Fruit fly (Drosophila melanogaster) whole organism, embryonic: ENCODE data around the gene Pino.

Experiments used
- Atf3 ChIP-seq: fragments of 200-800 bp; sonication (Bioruptor generic); optimal IDR thresholded peaks from 3 replicates; lab custom pipeline; 2016; ENCODE audit warnings: missing biosample characterization, missing genetic modification characterization
- CG10565 ChIP-seq: fragments of 200-800 bp; sonication (Bioruptor generic); optimal IDR thresholded peaks from 3 replicates; lab custom pipeline; 2016; ENCODE audit warnings: missing biosample characterization, mild to moderate bottlenecking, missing genetic modification characterization
- CG12659 ChIP-seq: fragments of 200-800 bp; sonication (Bioruptor generic); optimal IDR thresholded peaks from 3 replicates; lab custom pipeline; 2017; ENCODE audit warnings: mild to moderate bottlenecking, missing biosample characterization, missing genetic modification reagents, missing genetic modification characterization
- CG15514 ChIP-seq: fragments of 200-800 bp; sonication (Bioruptor generic); optimal IDR thresholded peaks from 3 replicates; lab custom pipeline; 2017; ENCODE audit warnings: missing biosample characterization, missing genetic modification characterization, mild to moderate bottlenecking, moderate library complexity, missing genetic modification reagents
- CG15601 ChIP-seq: fragments of 200-800 bp; sonication (Bioruptor generic); optimal IDR thresholded peaks from 3 replicates; lab custom pipeline; 2019; ENCODE audit warnings: missing biosample characterization, mild to moderate bottlenecking, missing genetic modification characterization, moderate library complexity
- CG17186 ChIP-seq: fragments of 200-800 bp; sonication (Bioruptor generic); optimal IDR thresholded peaks from 3 replicates; lab custom pipeline; 2017; ENCODE audit warnings: missing biosample characterization, missing genetic modification reagents, missing genetic modification characterization
- CG17328 ChIP-seq: fragments of 200-800 bp; sonication (Bioruptor generic); IDR thresholded peaks from 2 replicates; pipeline ENCODE4 v1.3.6; 2022; ENCODE audit warnings: missing biosample characterization, missing genetic modification characterization
- CG17568 ChIP-seq: fragments of 200-800 bp; sonication (Bioruptor generic); optimal IDR thresholded peaks from 2 replicates; lab custom pipeline; 2018; ENCODE audit warnings: missing biosample characterization, mild to moderate bottlenecking, missing genetic modification characterization, moderate library complexity
- CG18619 ChIP-seq: fragments of 200-800 bp; sonication (Bioruptor generic); optimal IDR thresholded peaks from 3 replicates; lab custom pipeline; 2017; ENCODE audit warnings: missing biosample characterization, mild to moderate bottlenecking, missing genetic modification characterization
- CG32772 ChIP-seq: fragments of 200-800 bp; sonication (Bioruptor generic); IDR thresholded peaks from 2 replicates; pipeline ENCODE4 v1.3.6; 2022; ENCODE audit warnings: missing biosample characterization, missing genetic modification characterization
- CG33213 ChIP-seq: fragments of 200-800 bp; sonication (Bioruptor generic); optimal IDR thresholded peaks from 3 replicates; lab custom pipeline; 2016; ENCODE audit warnings: missing biosample characterization, missing genetic modification characterization
- CG6254 ChIP-seq: fragments of 200-800 bp; sonication (Bioruptor generic); optimal IDR thresholded peaks from 3 replicates; lab custom pipeline; 2017; ENCODE audit warnings: mild to moderate bottlenecking, missing biosample characterization, missing genetic modification reagents, missing genetic modification characterization
- CG6689 ChIP-seq: fragments of 200-800 bp; sonication (Bioruptor generic); IDR thresholded peaks from 2 replicates; pipeline ENCODE4 v1.3.6; 2022; ENCODE audit warnings: missing biosample characterization, missing genetic modification characterization
- CG7786 ChIP-seq: fragments of 200-800 bp; sonication (Bioruptor generic); optimal IDR thresholded peaks from 2 replicates; lab custom pipeline; 2016; ENCODE audit warnings: missing biosample characterization, missing genetic modification characterization
- CG9437 ChIP-seq: fragments of 200-800 bp; sonication (Bioruptor generic); optimal IDR thresholded peaks from 2 replicates; lab custom pipeline; 2018; ENCODE audit warnings: missing biosample characterization, mild to moderate bottlenecking, missing genetic modification characterization
- CG9609 ChIP-seq: fragments of 200-800 bp; sonication (Bioruptor generic); optimal IDR thresholded peaks from 3 replicates; lab custom pipeline; 2016; ENCODE audit warnings: missing biosample characterization, missing genetic modification characterization
- Dbx ChIP-seq: fragments of 200-800 bp; sonication (Bioruptor generic); IDR thresholded peaks from 3 replicates; pipeline ENCODE4 v1.3.6; 2022; ENCODE audit warnings: missing biosample characterization, missing genetic modification characterization
- HLH4C ChIP-seq: fragments of 200-800 bp; sonication (Bioruptor generic); IDR thresholded peaks from 3 replicates; pipeline ENCODE4 v1.3.6; 2022; ENCODE audit warnings: missing biosample characterization, missing genetic modification characterization; ENCODE audit not compliant: partially characterized antibody
- Hey ChIP-seq: fragments of 200-800 bp; sonication (Bioruptor generic); optimal IDR thresholded peaks from 3 replicates; lab custom pipeline; 2018; ENCODE audit warnings: missing biosample characterization, mild to moderate bottlenecking, missing genetic modification characterization
- HmgD ChIP-seq: fragments of 200-800 bp; sonication (Bioruptor generic); optimal IDR thresholded peaks from 3 replicates; lab custom pipeline; 2016; ENCODE audit warnings: missing biosample characterization, missing genetic modification characterization
- Hr39 ChIP-seq: fragments of >200 bp; optimal IDR thresholded peaks from 2 replicates; lab custom pipeline; 2017
- Kr ChIP-seq: fragments of 200-800 bp; sonication (Bioruptor generic); optimal IDR thresholded peaks from 2 replicates; lab custom pipeline; 2017; ENCODE audit warnings: missing biosample characterization, mild to moderate bottlenecking, missing genetic modification characterization
- Mad ChIP-seq: fragments of 200-800 bp; sonication (Bioruptor generic); optimal IDR thresholded peaks from 2 replicates; lab custom pipeline; 2016; ENCODE audit warnings: missing biosample characterization, missing genetic modification characterization
- Myb ChIP-seq: fragments of 200-800 bp; sonication (Bioruptor generic); optimal IDR thresholded peaks from 2 replicates; lab custom pipeline; 2016; ENCODE audit warnings: missing biosample characterization, missing genetic modification characterization
- Side ChIP-seq: fragments of 200-800 bp; sonication (Bioruptor generic); optimal IDR thresholded peaks from 2 replicates; lab custom pipeline; 2016; ENCODE audit warnings: missing biosample characterization, missing genetic modification characterization
- Sin3A ChIP-seq: fragments of >200 bp; optimal IDR thresholded peaks from 2 replicates; lab custom pipeline; 2018
- Sox102F ChIP-seq: fragments of 200-800 bp; sonication (Bioruptor generic); optimal IDR thresholded peaks from 2 replicates; lab custom pipeline; 2018; ENCODE audit warnings: missing biosample characterization, mild to moderate bottlenecking, missing genetic modification characterization, moderate library complexity
- Taf1 ChIP-seq: fragments of 200-800 bp; sonication (Bioruptor generic); IDR thresholded peaks from 2 replicates; pipeline ENCODE4 v1.3.6; 2022; ENCODE audit warnings: missing biosample characterization, missing genetic modification characterization
- az2 ChIP-seq: fragments of 200-800 bp; sonication (Bioruptor generic); optimal IDR thresholded peaks from 3 replicates; lab custom pipeline; 2016; ENCODE audit warnings: missing biosample characterization, missing genetic modification characterization
- bowl ChIP-seq: fragments of 200-800 bp; sonication (Bioruptor generic); IDR thresholded peaks from 2 replicates; pipeline ENCODE4 v1.3.6; 2022; ENCODE audit warnings: missing biosample characterization, missing genetic modification characterization
- cas ChIP-seq: fragments of 200-800 bp; sonication (Bioruptor generic); IDR thresholded peaks from 2 replicates; pipeline ENCODE4 v1.3.6; 2022; ENCODE audit warnings: missing biosample characterization, missing genetic modification characterization
- croc ChIP-seq: fragments of 200-800 bp; sonication (Bioruptor generic); conservative IDR thresholded peaks from 3 replicates; pipeline ENCODE4 v1.3.6; 2022; ENCODE audit warnings: missing biosample characterization, missing genetic modification characterization
- crol ChIP-seq: fragments of 200-800 bp; sonication (Bioruptor generic); IDR thresholded peaks from 2 replicates; pipeline ENCODE4 v1.3.6; 2022; ENCODE audit warnings: missing biosample characterization, missing genetic modification characterization
- dm ChIP-seq: fragments of 200-800 bp; sonication (Bioruptor generic); optimal IDR thresholded peaks from 3 replicates; lab custom pipeline; 2016; ENCODE audit warnings: missing biosample characterization, missing genetic modification characterization
- dmrt99B ChIP-seq: fragments of 200-800 bp; sonication (Bioruptor generic); optimal IDR thresholded peaks from 2 replicates; lab custom pipeline; 2018; ENCODE audit warnings: missing biosample characterization, mild to moderate bottlenecking, missing genetic modification characterization, moderate library complexity
- dysf ChIP-seq: fragments of 200-800 bp; sonication (Bioruptor generic); IDR thresholded peaks from 3 replicates; pipeline ENCODE4 v1.3.6; 2022; ENCODE audit warnings: missing biosample characterization, missing genetic modification characterization
- ems ChIP-seq: fragments of 200-800 bp; sonication (Bioruptor generic); optimal IDR thresholded peaks from 3 replicates; lab custom pipeline; 2016; ENCODE audit warnings: missing biosample characterization, missing genetic modification characterization
- esg ChIP-seq: fragments of 200-800 bp; sonication (Bioruptor generic); conservative IDR thresholded peaks from 2 replicates; pipeline ENCODE4 v1.3.6; 2022; ENCODE audit warnings: missing biosample characterization, missing genetic modification characterization
- eyg ChIP-seq: fragments of 200-800 bp; sonication (Bioruptor generic); optimal IDR thresholded peaks from 3 replicates; lab custom pipeline; 2016; ENCODE audit warnings: missing biosample characterization, missing genetic modification characterization
- fru ChIP-seq: fragments of >200 bp; optimal IDR thresholded peaks from 2 replicates; lab custom pipeline; 2017
- gcm ChIP-seq: fragments of 200-800 bp; sonication (Bioruptor generic); optimal IDR thresholded peaks from 2 replicates; lab custom pipeline; 2019; ENCODE audit warnings: missing biosample characterization, mild to moderate bottlenecking, missing genetic modification characterization, moderate library complexity
- gfzf ChIP-seq: fragments of 200-800 bp; sonication (Bioruptor generic); optimal IDR thresholded peaks from 2 replicates; lab custom pipeline; 2016; ENCODE audit warnings: missing biosample characterization, mild to moderate bottlenecking, missing genetic modification characterization, moderate library complexity
- h ChIP-seq: fragments of >200 bp; optimal IDR thresholded peaks from 2 replicates; lab custom pipeline; 2017
- ham ChIP-seq: fragments of 200-800 bp; sonication (Bioruptor generic); IDR thresholded peaks from 2 replicates; pipeline ENCODE4 v1.3.6; 2022; ENCODE audit warnings: missing biosample characterization, missing genetic modification characterization
- hb ChIP-seq: fragments of 200-800 bp; sonication (Bioruptor generic); IDR thresholded peaks from 3 replicates; pipeline ENCODE4 v1.3.6; 2022; ENCODE audit warnings: missing biosample characterization, missing genetic modification characterization; ENCODE audit not compliant: partially characterized antibody
- lola ChIP-seq, 3 experiments: fragments of >200 bp in 2 of 3; fragments of 200-800 bp in 1 of 3; sonication (Bioruptor generic) in 1 of 3; optimal IDR thresholded peaks; 2 replicates each; lab custom pipeline; 2017 to 2019; ENCODE audit warnings: missing biosample characterization in 3 of 3, missing genetic modification characterization in 3 of 3, mild to moderate bottlenecking in 1 of 3, moderate library complexity in 1 of 3
- sc ChIP-seq, 3 experiments: fragments of >200 bp in 2 of 3; fragments of 200-800 bp in 1 of 3; sonication (Bioruptor generic) in 1 of 3; optimal IDR thresholded peaks; 2 replicates in 2 of 3; 3 replicates in 1 of 3; lab custom pipeline; 2017; ENCODE audit warnings: mild to moderate bottlenecking in 1 of 3, missing biosample characterization in 1 of 3, missing genetic modification characterization in 1 of 3, missing genetic modification reagents in 1 of 3
- unc-4 ChIP-seq: fragments of 200-800 bp; sonication (Bioruptor generic); IDR thresholded peaks from 2 replicates; pipeline ENCODE4 v1.3.6; 2022; ENCODE audit warnings: missing biosample characterization, missing genetic modification characterization; ENCODE audit not compliant: partially characterized antibody
- vnd ChIP-seq: fragments of 200-800 bp; sonication (Bioruptor generic); IDR thresholded peaks from 3 replicates; pipeline ENCODE4 v1.3.6; 2022; ENCODE audit warnings: missing biosample characterization, missing genetic modification characterization; ENCODE audit not compliant: partially characterized antibody
- yki ChIP-seq: fragments of >200 bp; optimal IDR thresholded peaks from 3 replicates; lab custom pipeline; 2018
- z ChIP-seq: fragments of 200-800 bp; sonication (Bioruptor generic); IDR thresholded peaks from 3 replicates; pipeline ENCODE4 v1.3.6; 2022; ENCODE audit warnings: missing biosample characterization, missing genetic modification characterization
- zfh1 ChIP-seq: fragments of 200-800 bp; sonication (Bioruptor generic); IDR thresholded peaks from 3 replicates; pipeline ENCODE4 v1.3.6; 2022; ENCODE audit warnings: missing biosample characterization, missing genetic modification characterization

Gene Pino

DNA sequence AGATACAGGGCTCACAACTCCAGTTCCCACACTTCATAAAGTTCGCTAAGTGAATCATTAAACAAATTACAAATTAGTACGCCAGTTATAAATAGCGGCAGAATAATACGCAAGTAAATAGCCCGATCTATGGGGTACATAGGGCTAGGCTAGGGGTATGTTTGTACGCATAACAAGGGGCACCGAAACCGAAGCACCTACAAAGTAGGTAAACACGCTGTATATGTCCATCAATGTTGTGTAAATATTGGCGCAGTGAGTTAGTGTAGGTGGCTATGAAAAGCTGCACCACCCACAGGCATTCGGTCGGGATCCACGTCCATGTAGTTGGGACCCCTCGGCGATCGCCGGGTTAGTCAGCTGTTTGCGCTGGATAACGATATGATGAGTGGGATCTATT lies 56.6 kb downstream of the Pino start (continued):
- peak; percentile 89 for TF ChIP-seq ems (GFP tag; lab: Kevin White, UChicago)
- TF ChIP-seq CG32772 (GFP tag; lab: Robert Waterston, UW): peak; percentile 75
- peak; percentile 96 for TF ChIP-seq CG17568 (GFP tag; lab: Kevin White, UChicago)
- peak; percentile 93 for TF ChIP-seq CG6254 (GFP tag; lab: Kevin White, UChicago)
- TF ChIP-seq cas: peak; percentile 45; the same call in 1 of the 2 replicates
- TF ChIP-seq yki (lab: Kevin White, UChicago): no peak
- peak; percentile 81 for TF ChIP-seq z (GFP tag; lab: Robert Waterston, UW)
- peak; percentile 87 for TF ChIP-seq CG7786
- TF ChIP-seq Side (GFP tag; lab: Kevin White, UChicago): peak; percentile 96
- TF ChIP-seq lola (GFP tag; optimal IDR thresholded peaks at IDR 0.05; lab: Kevin White, UChicago): peak in 1 of 3 experiments; percentile 87
- TF ChIP-seq hb (GFP tag; lab: Robert Waterston, UW): no peak
- TF ChIP-seq CG6689 (GFP tag; lab: Robert Waterston, UW): peak; percentile 87
- peak; percentile 97 for TF ChIP-seq eyg (GFP tag; lab: Kevin White, UChicago)
- TF ChIP-seq gcm (GFP tag; lab: Kevin White, UChicago): peak; percentile 94
- peak; percentile 87 for TF ChIP-seq CG15514 (GFP tag; lab: Kevin White, UChicago)
- TF ChIP-seq bowl (GFP tag; lab: Robert Waterston, UW): peak; percentile 78
- peak; percentile 22 for TF ChIP-seq gfzf (GFP tag; lab: Kevin White, UChicago)
- TF ChIP-seq Hr39: no peak
- peak; percentile 94 for TF ChIP-seq CG18619
- TF ChIP-seq vnd (GFP tag; lab: Robert Waterston, UW): no peak
- TF ChIP-seq dm: peak; percentile 82
- peak; percentile 92 for TF ChIP-seq Sox102F (GFP tag; lab: Kevin White, UChicago)
- TF ChIP-seq dysf (GFP tag; lab: Robert Waterston, UW): peak; percentile 75
- no peak for TF ChIP-seq h (lab: Kevin White, UChicago)
- peak; percentile 90 for TF ChIP-seq Atf3 (GFP tag; lab: Kevin White, UChicago)
- peak; percentile 67 for TF ChIP-seq crol (GFP tag; lab: Robert Waterston, UW)
- peak; percentile 32; the same call in 1 of the 2 replicates for TF ChIP-seq esg (GFP tag; lab: Robert Waterston, UW)
- TF ChIP-seq fru (lab: Kevin White, UChicago): no peak
- TF ChIP-seq CG9437 (GFP tag; lab: Kevin White, UChicago): peak; percentile 49
- TF ChIP-seq zfh1 (GFP tag; lab: Robert Waterston, UW): peak; percentile 95
- TF ChIP-seq az2 (GFP tag; lab: Kevin White, UChicago): peak; percentile 66
- TF ChIP-seq CG9609 (GFP tag; lab: Kevin White, UChicago): peak; percentile 86
- peak; percentile 47; the same call in 1 of the 2 replicates for TF ChIP-seq ham (GFP tag; lab: Robert Waterston, UW)
- TF ChIP-seq sc (optimal IDR thresholded peaks at IDR 0.05; lab: Kevin White, UChicago): no peak
- peak; percentile 98 for TF ChIP-seq sc (GFP tag; optimal IDR thresholded peaks at IDR 0.05; lab: Kevin White, UChicago)
- TF ChIP-seq CG12659 (GFP tag; lab: Kevin White, UChicago): peak; percentile 94
- peak; percentile 98 for TF ChIP-seq CG15601 (tag; lab: Kevin White, UChicago)
- peak; percentile 83 for TF ChIP-seq CG10565 (GFP tag; lab: Kevin White, UChicago)
- peak; percentile 93 for TF ChIP-seq CG17186 (GFP tag; lab: Kevin White, UChicago)
- TF ChIP-seq Mad (GFP tag; lab: Kevin White, UChicago): peak; percentile 94
- peak; percentile 61 for TF ChIP-seq HmgD
- TF ChIP-seq Myb (GFP tag; lab: Kevin White, UChicago): peak; percentile 70
- no peak for TF ChIP-seq Sin3A (lab: Kevin White, UChicago)
- peak; percentile 96 for TF ChIP-seq CG33213 (GFP tag; lab: Kevin White, UChicago)
- peak; percentile 80 for TF ChIP-seq Taf1 (GFP tag; lab: Robert Waterston, UW)
- peak; percentile 98 for TF ChIP-seq Kr (GFP tag; lab: Kevin White, UChicago)
- peak; percentile 92 for TF ChIP-seq Dbx (GFP tag; lab: Robert Waterston, UW)
- TF ChIP-seq HLH4C: no peak
- TF ChIP-seq dmrt99B (tag; lab: Kevin White, UChicago): peak; percentile 86
- peak; percentile 86 for TF ChIP-seq CG17328 (GFP tag; lab: Robert Waterston, UW)
- TF ChIP-seq croc: peak; percentile 58
- TF ChIP-seq unc-4 (GFP tag; lab: Robert Waterston, UW): no peak
- peak; percentile 94 for TF ChIP-seq Hey (tag; lab: Kevin White, UChicago)
